Worm (Caenorhabditis elegans): ENCODE results near the gene C45G9.9.

ce11 chrIII:5026366-5026765 lies 29.2 kb downstream of the C45G9.9 start:
- TF ChIP-seq dmd-4 (tag; optimal IDR thresholded peaks at IDR 0.05) (no peak), mdl-1 (tag; optimal IDR thresholded peaks at IDR 0.05) (no peak)

All from whole organism, L2 larva.